Fruit fly (Drosophila melanogaster) whole organism, embryonic: ENCODE data around the gene DCP2.

Experiments used
- Atf-2 ChIP-seq: fragments of 200-800 bp; sonication (Bioruptor generic); optimal IDR thresholded peaks from 2 replicates; lab custom pipeline; 2016; ENCODE audit warnings: missing biosample characterization, missing genetic modification characterization
- BtbVII ChIP-seq: fragments of 200-800 bp; sonication (Bioruptor generic); optimal IDR thresholded peaks from 3 replicates; lab custom pipeline; 2017; ENCODE audit warnings: missing biosample characterization, mild to moderate bottlenecking, missing genetic modification characterization
- CG12299 ChIP-seq: fragments of 200-800 bp; sonication (Bioruptor generic); optimal IDR thresholded peaks from 2 replicates; lab custom pipeline; 2018; ENCODE audit warnings: missing biosample characterization, mild to moderate bottlenecking, missing genetic modification characterization
- CG12769 ChIP-seq: fragments of 200-800 bp; sonication (Bioruptor generic); optimal IDR thresholded peaks from 2 replicates; lab custom pipeline; 2019; ENCODE audit warnings: missing biosample characterization, mild to moderate bottlenecking, missing genetic modification characterization, moderate library complexity
- CG13624 ChIP-seq: fragments of 200-800 bp; sonication (Bioruptor generic); optimal IDR thresholded peaks from 2 replicates; lab custom pipeline; 2016; ENCODE audit warnings: missing biosample characterization, missing genetic modification characterization
- CG15011 ChIP-seq: fragments of 200-800 bp; sonication (Bioruptor generic); optimal IDR thresholded peaks from 3 replicates; lab custom pipeline; 2018; ENCODE audit warnings: missing biosample characterization, mild to moderate bottlenecking, missing genetic modification characterization
- CG15073 ChIP-seq: fragments of 200-800 bp; sonication (Bioruptor generic); optimal IDR thresholded peaks from 2 replicates; lab custom pipeline; 2016; ENCODE audit warnings: missing biosample characterization, missing genetic modification characterization
- CG15514 ChIP-seq: fragments of 200-800 bp; sonication (Bioruptor generic); optimal IDR thresholded peaks from 3 replicates; lab custom pipeline; 2017; ENCODE audit warnings: missing biosample characterization, missing genetic modification characterization, mild to moderate bottlenecking, moderate library complexity, missing genetic modification reagents
- CG17568 ChIP-seq: fragments of 200-800 bp; sonication (Bioruptor generic); optimal IDR thresholded peaks from 2 replicates; lab custom pipeline; 2018; ENCODE audit warnings: missing biosample characterization, mild to moderate bottlenecking, missing genetic modification characterization, moderate library complexity
- CG18599 ChIP-seq: fragments of 200-800 bp; sonication (Bioruptor generic); optimal IDR thresholded peaks from 3 replicates; lab custom pipeline; 2017; ENCODE audit warnings: missing biosample characterization, missing genetic modification characterization, mild to moderate bottlenecking, moderate library complexity, missing genetic modification reagents
- CG3281 ChIP-seq: fragments of 200-800 bp; sonication (Bioruptor generic); optimal IDR thresholded peaks from 3 replicates; lab custom pipeline; 2017; ENCODE audit warnings: missing biosample characterization, mild to moderate bottlenecking, missing genetic modification characterization
- CG34376 ChIP-seq: fragments of 200-800 bp; sonication (Bioruptor generic); optimal IDR thresholded peaks from 2 replicates; lab custom pipeline; 2018; ENCODE audit warnings: missing biosample characterization, mild to moderate bottlenecking, missing genetic modification characterization
- CG42726 ChIP-seq: fragments of 200-800 bp; sonication (Bioruptor generic); IDR thresholded peaks from 2 replicates; pipeline ENCODE4 v1.3.6; 2022; ENCODE audit warnings: missing biosample characterization, missing genetic modification characterization; ENCODE audit not compliant: partially characterized antibody
- CG43689 ChIP-seq: fragments of 200-800 bp; sonication (Bioruptor generic); IDR thresholded peaks from 2 replicates; pipeline ENCODE4 v1.3.6; 2022; ENCODE audit warnings: missing biosample characterization, missing genetic modification characterization
- CG5180 ChIP-seq: fragments of 200-800 bp; sonication (Bioruptor generic); optimal IDR thresholded peaks from 3 replicates; lab custom pipeline; 2017; ENCODE audit warnings: missing biosample characterization, missing genetic modification characterization, mild to moderate bottlenecking, moderate library complexity, missing genetic modification reagents
- CG5245 ChIP-seq: fragments of 200-800 bp; sonication (Bioruptor generic); optimal IDR thresholded peaks from 3 replicates; lab custom pipeline; 2016; ENCODE audit warnings: missing biosample characterization, missing genetic modification characterization
- CG6683 ChIP-seq: fragments of 200-800 bp; sonication (Bioruptor generic); optimal IDR thresholded peaks from 2 replicates; lab custom pipeline; 2017; ENCODE audit warnings: missing biosample characterization, mild to moderate bottlenecking, missing genetic modification characterization, missing genetic modification reagents
- CG6765 ChIP-seq: fragments of 200-800 bp; sonication (Bioruptor generic); optimal IDR thresholded peaks from 3 replicates; lab custom pipeline; 2017; ENCODE audit warnings: missing biosample characterization, mild to moderate bottlenecking, missing genetic modification characterization
- CG6813 ChIP-seq: fragments of 200-800 bp; sonication (Bioruptor generic); optimal IDR thresholded peaks from 2 replicates; lab custom pipeline; 2017; ENCODE audit warnings: missing biosample characterization, missing genetic modification characterization, mild to moderate bottlenecking, moderate library complexity, missing genetic modification reagents
- CG8388 ChIP-seq: fragments of 200-800 bp; sonication (Bioruptor generic); optimal IDR thresholded peaks from 2 replicates; lab custom pipeline; 2019; ENCODE audit warnings: missing biosample characterization, mild to moderate bottlenecking, missing genetic modification characterization, moderate library complexity
- CG8924 ChIP-seq: fragments of 200-800 bp; optimal IDR thresholded peaks from 3 replicates; lab custom pipeline; 2019; ENCODE audit warnings: missing biosample characterization, mild to moderate bottlenecking, missing genetic modification characterization, moderate library complexity
- CrebB ChIP-seq: fragments of 200-800 bp; sonication (Bioruptor generic); optimal IDR thresholded peaks from 3 replicates; lab custom pipeline; 2018; ENCODE audit warnings: missing biosample characterization, mild to moderate bottlenecking, missing genetic modification characterization
- Doc3 ChIP-seq: fragments of 200-800 bp; sonication (Bioruptor generic); IDR thresholded peaks from 3 replicates; pipeline ENCODE4 v1.3.6; 2022; ENCODE audit warnings: missing biosample characterization, missing genetic modification characterization; ENCODE audit not compliant: partially characterized antibody
- Dp ChIP-seq: fragments of 200-800 bp; sonication (Bioruptor generic); optimal IDR thresholded peaks from 2 replicates; lab custom pipeline; 2018; ENCODE audit warnings: missing biosample characterization, mild to moderate bottlenecking, missing genetic modification characterization, moderate library complexity
- E2f1 ChIP-seq: fragments of 200-800 bp; sonication (Bioruptor generic); IDR thresholded peaks from 2 replicates; pipeline ENCODE4 v1.3.6; 2022; ENCODE audit warnings: missing biosample characterization, missing genetic modification characterization
- Eip74EF ChIP-seq, 2 experiments: fragments of 200-800 bp in 1 of 2; fragments of >200 bp in 1 of 2; sonication (Bioruptor generic) in 1 of 2; optimal IDR thresholded peaks; 2 replicates each; lab custom pipeline; 2017 to 2019; ENCODE audit warnings: missing biosample characterization in 2 of 2, missing genetic modification characterization in 2 of 2, mild to moderate bottlenecking in 1 of 2, moderate library complexity in 1 of 2
- Ets65A ChIP-seq: fragments of 200-800 bp; sonication (Bioruptor generic); peaks from one replicate; lab custom pipeline; 2016; ENCODE audit warnings: missing biosample characterization, missing genetic modification characterization
- Fer1 ChIP-seq: fragments of 200-800 bp; sonication (Bioruptor generic); optimal IDR thresholded peaks from 2 replicates; lab custom pipeline; 2017; ENCODE audit warnings: missing biosample characterization, mild to moderate bottlenecking, missing genetic modification characterization
- HHEX ChIP-seq: fragments of 200-800 bp; sonication (Bioruptor generic); optimal IDR thresholded peaks from 3 replicates; lab custom pipeline; 2017; ENCODE audit warnings: missing biosample characterization, mild to moderate bottlenecking, missing genetic modification characterization, missing genetic modification reagents
- Hmr ChIP-seq: fragments of 200-800 bp; sonication (Bioruptor generic); optimal IDR thresholded peaks from 3 replicates; lab custom pipeline; 2017; ENCODE audit warnings: mild to moderate bottlenecking, missing biosample characterization, missing genetic modification reagents, missing genetic modification characterization
- Lpt ChIP-seq: fragments of >200 bp; optimal IDR thresholded peaks from 2 replicates; lab custom pipeline; 2018; ENCODE audit warnings: missing biosample characterization, missing genetic modification characterization
- Meics ChIP-seq: fragments of 200-800 bp; sonication (Bioruptor generic); optimal IDR thresholded peaks from 2 replicates; lab custom pipeline; 2017; ENCODE audit warnings: missing biosample characterization, mild to moderate bottlenecking, missing genetic modification characterization
- Nf-YC ChIP-seq: fragments of 200-800 bp; optimal IDR thresholded peaks from 3 replicates; lab custom pipeline; 2019; ENCODE audit warnings: missing biosample characterization, mild to moderate bottlenecking, missing genetic modification characterization, moderate library complexity
- Ravus ChIP-seq: fragments of 200-800 bp; sonication (Bioruptor generic); IDR thresholded peaks from 2 replicates; pipeline ENCODE4 v1.3.6; 2022; ENCODE audit warnings: missing biosample characterization, missing genetic modification characterization
- Side ChIP-seq: fragments of 200-800 bp; sonication (Bioruptor generic); optimal IDR thresholded peaks from 2 replicates; lab custom pipeline; 2016; ENCODE audit warnings: missing biosample characterization, missing genetic modification characterization
- Spps ChIP-seq: fragments of 200-800 bp; sonication (Bioruptor generic); optimal IDR thresholded peaks from 2 replicates; lab custom pipeline; 2018; ENCODE audit warnings: missing biosample characterization, mild to moderate bottlenecking, missing genetic modification characterization
- Stat92E ChIP-seq, 3 experiments: fragments of >200 bp in 2 of 3; fragments of 200-800 bp in 1 of 3; sonication (Bioruptor generic) in 1 of 3; optimal IDR thresholded peaks; 2 replicates each; lab custom pipeline; 2017 to 2019; ENCODE audit warnings: missing biosample characterization in 3 of 3, missing genetic modification characterization in 3 of 3, mild to moderate bottlenecking in 1 of 3, moderate library complexity in 1 of 3
- TFAM ChIP-seq: fragments of 200-800 bp; sonication (Bioruptor generic); optimal IDR thresholded peaks from 2 replicates; lab custom pipeline; 2017; ENCODE audit warnings: missing biosample characterization, missing genetic modification characterization, inconsistent platforms
- Vsx1 ChIP-seq: fragments of 200-800 bp; sonication (Bioruptor generic); optimal IDR thresholded peaks from 2 replicates; lab custom pipeline; 2017; ENCODE audit warnings: missing biosample characterization, mild to moderate bottlenecking, missing genetic modification characterization, missing genetic modification reagents
- bcd ChIP-seq: fragments of 200-800 bp; sonication (Bioruptor generic); optimal IDR thresholded peaks from 2 replicates; lab custom pipeline; 2017; ENCODE audit warnings: missing biosample characterization, mild to moderate bottlenecking, missing genetic modification characterization
- chif ChIP-seq, 2 experiments: fragments of 200-800 bp; sonication (Bioruptor generic); optimal IDR thresholded peaks; 3 replicates each; lab custom pipeline; 2016; ENCODE audit warnings: missing biosample characterization in 2 of 2, missing genetic modification characterization in 2 of 2
- dm ChIP-seq: fragments of 200-800 bp; sonication (Bioruptor generic); optimal IDR thresholded peaks from 3 replicates; lab custom pipeline; 2016; ENCODE audit warnings: missing biosample characterization, missing genetic modification characterization
- gcm ChIP-seq: fragments of 200-800 bp; sonication (Bioruptor generic); optimal IDR thresholded peaks from 2 replicates; lab custom pipeline; 2019; ENCODE audit warnings: missing biosample characterization, mild to moderate bottlenecking, missing genetic modification characterization, moderate library complexity
- nau ChIP-seq: fragments of 200-800 bp; sonication (Bioruptor generic); optimal IDR thresholded peaks from 3 replicates; lab custom pipeline; 2017; ENCODE audit warnings: missing biosample characterization, mild to moderate bottlenecking, missing genetic modification characterization, missing genetic modification reagents
- pita ChIP-seq: fragments of 200-800 bp; sonication (Bioruptor generic); optimal IDR thresholded peaks from 2 replicates; lab custom pipeline; 2017; ENCODE audit warnings: missing biosample characterization, mild to moderate bottlenecking, missing genetic modification characterization
- rib ChIP-seq: fragments of 200-800 bp; sonication (Bioruptor generic); IDR thresholded peaks from 2 replicates; pipeline ENCODE4 v1.3.6; 2022; ENCODE audit warnings: missing biosample characterization, missing genetic modification characterization
- scrt ChIP-seq: fragments of 200-800 bp; sonication (Bioruptor generic); optimal IDR thresholded peaks from 2 replicates; lab custom pipeline; 2018; ENCODE audit warnings: missing biosample characterization, mild to moderate bottlenecking, missing genetic modification characterization, moderate library complexity
- sd ChIP-seq: fragments of 200-800 bp; sonication (Bioruptor generic); optimal IDR thresholded peaks from 3 replicates; lab custom pipeline; 2018; ENCODE audit warnings: missing biosample characterization, mild to moderate bottlenecking, missing genetic modification characterization, moderate library complexity
- wek ChIP-seq: fragments of 200-800 bp; sonication (Bioruptor generic); optimal IDR thresholded peaks from 3 replicates; lab custom pipeline; 2018; ENCODE audit warnings: missing biosample characterization, mild to moderate bottlenecking, missing genetic modification characterization, moderate library complexity

DCP2 gene

dm6 chr3L:15813988-15814387, 12.2 kb downstream of the DCP2 start:
- TF ChIP-seq CG42726, result no peak
- no peak for TF ChIP-seq gcm
- no peak for TF ChIP-seq CG8924
- no peak for TF ChIP-seq Doc3 (GFP tag; lab: Robert Waterston, UW)
- TF ChIP-seq CG12299 (tag; lab: Kevin White, UChicago), result peak; percentile 48
- TF ChIP-seq CG8388, result no peak
- no peak for TF ChIP-seq Eip74EF (GFP tag; optimal IDR thresholded peaks at IDR 0.05; lab: Kevin White, UChicago)
- no peak for TF ChIP-seq Side (GFP tag; lab: Kevin White, UChicago)
- TF ChIP-seq pita (GFP tag; lab: Kevin White, UChicago), result no peak
- no peak for TF ChIP-seq rib
- peak; percentile 75 for TF ChIP-seq CG6813 (GFP tag; lab: Kevin White, UChicago)
- peak; percentile 2 for TF ChIP-seq CG6683
- TF ChIP-seq CG18599 (GFP tag; lab: Kevin White, UChicago), result peak; percentile 38
- peak; percentile 76 for TF ChIP-seq CG34376 (GFP tag; lab: Kevin White, UChicago)
- peak; percentile 66 for TF ChIP-seq Hmr (GFP tag; lab: Kevin White, UChicago)
- TF ChIP-seq dm (GFP tag; lab: Kevin White, UChicago), result no peak
- peak; percentile 55 for TF ChIP-seq nau (GFP tag; lab: Kevin White, UChicago)
- TF ChIP-seq Ravus, result no peak
- no peak for TF ChIP-seq CG43689 (GFP tag; lab: Robert Waterston, UW)
- TF ChIP-seq Dp (GFP tag; lab: Kevin White, UChicago), result no peak
- TF ChIP-seq scrt (GFP tag; lab: Kevin White, UChicago), result peak; percentile 63
- peak; percentile 65 for TF ChIP-seq CG3281 (GFP tag; lab: Kevin White, UChicago)
- peak; percentile 12 for TF ChIP-seq Vsx1 (GFP tag; lab: Kevin White, UChicago)
- TF ChIP-seq CG17568 (GFP tag; lab: Kevin White, UChicago), result peak; percentile 34
- TF ChIP-seq CG6765 (GFP tag; lab: Kevin White, UChicago), result peak; percentile 76
- TF ChIP-seq Nf-YC (tag; lab: Kevin White, UChicago), result peak; percentile 23
- TF ChIP-seq chif (GFP tag; optimal IDR thresholded peaks at IDR 0.05; lab: Kevin White, UChicago), result no peak
- TF ChIP-seq Fer1, result peak; percentile 70
- TF ChIP-seq BtbVII (GFP tag; lab: Kevin White, UChicago), result peak; percentile 54
- peak; percentile 68 for TF ChIP-seq CG15514 (GFP tag; lab: Kevin White, UChicago)
- TF ChIP-seq TFAM, result no peak
- TF ChIP-seq Lpt, result no peak
- peak; percentile 48 for TF ChIP-seq wek (GFP tag; lab: Kevin White, UChicago)
- no peak for TF ChIP-seq CG15073 (GFP tag; lab: Kevin White, UChicago)
- TF ChIP-seq CG15011, result peak; percentile 48
- peak; percentile 57 for TF ChIP-seq Meics
- no peak for TF ChIP-seq bcd (GFP tag; lab: Kevin White, UChicago)
- peak; percentile 5 for TF ChIP-seq Ets65A
- peak; percentile 42 for TF ChIP-seq HHEX (GFP tag; lab: Kevin White, UChicago)
- no peak for TF ChIP-seq CrebB (tag; lab: Kevin White, UChicago)
- TF ChIP-seq Stat92E (GFP tag; optimal IDR thresholded peaks at IDR 0.05; lab: Kevin White, UChicago), result no peak
- peak; percentile 85 for TF ChIP-seq sd (tag; lab: Kevin White, UChicago)
- TF ChIP-seq Atf-2 (GFP tag; lab: Kevin White, UChicago), result no peak
- peak; percentile 16 for TF ChIP-seq CG5180 (GFP tag; lab: Kevin White, UChicago)
- TF ChIP-seq CG13624 (GFP tag; lab: Kevin White, UChicago), result peak; percentile 13
- TF ChIP-seq Spps (tag; lab: Kevin White, UChicago), result no peak
- no peak for TF ChIP-seq E2f1 (GFP tag; lab: Robert Waterston, UW)
- TF ChIP-seq CG12769 (tag; lab: Kevin White, UChicago), result peak; percentile 32
- TF ChIP-seq CG5245 (GFP tag; lab: Kevin White, UChicago), result no peak
